Fruit fly (Drosophila melanogaster) S2 (cell line): ENCODE results near the gene CG33159.

ENCODE experiments used
- CG8478 ChIP-seq: fragments of >200 bp; optimal IDR thresholded peaks from 2 replicates; lab custom pipeline; 2018
- CTCF ChIP-seq, 2 experiments: fragments of >200 bp; optimal IDR thresholded peaks; 2 replicates each; lab custom pipeline; 2018

dm6 chr3L:3179474-3179873 lies 24.8 kb downstream of the CG33159 start:
- TF ChIP-seq CTCF (optimal IDR thresholded peaks at IDR 0.05; lab: Kevin White, UChicago) (no peak), CG8478 (lab: Kevin White, UChicago) (no peak)
